Fruit fly (Drosophila melanogaster) whole organism, embryonic: ENCODE measurements around the gene dlg1.
A peak's percentile ranks its signal among the peaks of the same experiment; 100 is the strongest.

Source experiments
- Awh ChIP-seq: fragments of 200-800 bp; sonication (Bioruptor generic); IDR thresholded peaks from 2 replicates; pipeline ENCODE4, ENCODE4 v1.3.6; 2022; ENCODE audit warnings: missing biosample characterization, missing genetic modification characterization
- CG10543 ChIP-seq: fragments of 200-800 bp; sonication (Bioruptor generic); optimal IDR thresholded peaks from 3 replicates; lab custom pipeline; 2017; ENCODE audit warnings: missing biosample characterization, mild to moderate bottlenecking, missing genetic modification characterization, moderate library complexity
- CG11085 ChIP-seq: fragments of 200-800 bp; sonication (Bioruptor generic); IDR thresholded peaks from 2 replicates; pipeline ENCODE4 v1.3.6; 2022; ENCODE audit warnings: missing biosample characterization, missing genetic modification characterization
- CG12155 ChIP-seq: fragments of 200-800 bp; sonication (Bioruptor generic); optimal IDR thresholded peaks from 3 replicates; lab custom pipeline; 2016; ENCODE audit warnings: missing biosample characterization, missing genetic modification characterization
- CG13296 ChIP-seq: fragments of 200-800 bp; sonication (Bioruptor generic); optimal IDR thresholded peaks from 3 replicates; lab custom pipeline; 2018; ENCODE audit warnings: missing biosample characterization, mild to moderate bottlenecking, missing genetic modification characterization
- CG15073 ChIP-seq: fragments of 200-800 bp; sonication (Bioruptor generic); optimal IDR thresholded peaks from 2 replicates; lab custom pipeline; 2016; ENCODE audit warnings: missing biosample characterization, missing genetic modification characterization
- CG15514 ChIP-seq: fragments of 200-800 bp; sonication (Bioruptor generic); optimal IDR thresholded peaks from 3 replicates; lab custom pipeline; 2017; ENCODE audit warnings: missing biosample characterization, missing genetic modification characterization, mild to moderate bottlenecking, moderate library complexity, missing genetic modification reagents
- CG18011 ChIP-seq: fragments of 200-800 bp; sonication (Bioruptor generic); optimal IDR thresholded peaks from 2 replicates; lab custom pipeline; 2017; ENCODE audit warnings: missing biosample characterization, missing genetic modification characterization, mild to moderate bottlenecking, moderate library complexity, missing genotype
- CG30020 ChIP-seq: fragments of 200-800 bp; optimal IDR thresholded peaks from 2 replicates; lab custom pipeline; 2019; ENCODE audit warnings: missing biosample characterization, mild to moderate bottlenecking, missing genetic modification characterization, moderate library complexity
- CG32772 ChIP-seq: fragments of 200-800 bp; sonication (Bioruptor generic); IDR thresholded peaks from 2 replicates; pipeline ENCODE4 v1.3.6; 2022; ENCODE audit warnings: missing biosample characterization, missing genetic modification characterization
- CG33213 ChIP-seq: fragments of 200-800 bp; sonication (Bioruptor generic); optimal IDR thresholded peaks from 3 replicates; lab custom pipeline; 2016; ENCODE audit warnings: missing biosample characterization, missing genetic modification characterization
- CG3847 ChIP-seq: fragments of 200-800 bp; sonication (Bioruptor generic); IDR thresholded peaks from 2 replicates; pipeline ENCODE4 v1.3.6; 2022; ENCODE audit warnings: missing biosample characterization, missing genetic modification characterization
- CG43689 ChIP-seq: fragments of 200-800 bp; sonication (Bioruptor generic); IDR thresholded peaks from 2 replicates; pipeline ENCODE4 v1.3.6; 2022; ENCODE audit warnings: missing biosample characterization, missing genetic modification characterization
- CG4617 ChIP-seq: fragments of 200-800 bp; sonication (Bioruptor generic); optimal IDR thresholded peaks from 3 replicates; lab custom pipeline; 2016; ENCODE audit warnings: missing biosample characterization, missing genetic modification characterization, borderline replicate concordance
- CG4707 ChIP-seq: fragments of 200-800 bp; sonication (Bioruptor generic); optimal IDR thresholded peaks from 2 replicates; lab custom pipeline; 2018; ENCODE audit warnings: missing biosample characterization, mild to moderate bottlenecking, missing genetic modification characterization, moderate library complexity
- CG7271 ChIP-seq: fragments of 200-800 bp; sonication (Bioruptor generic); optimal IDR thresholded peaks from 2 replicates; lab custom pipeline; 2018; ENCODE audit warnings: missing biosample characterization, mild to moderate bottlenecking, missing genetic modification characterization, moderate library complexity
- CG7556 ChIP-seq: fragments of 200-800 bp; sonication (Bioruptor generic); optimal IDR thresholded peaks from 2 replicates; lab custom pipeline; 2017; ENCODE audit warnings: missing biosample characterization, mild to moderate bottlenecking, missing genetic modification characterization
- CG8478 ChIP-seq: fragments of >200 bp; optimal IDR thresholded peaks from 2 replicates; lab custom pipeline; 2018
- CG9215 ChIP-seq: fragments of 200-800 bp; sonication (Bioruptor generic); IDR thresholded peaks from 2 replicates; pipeline ENCODE4 v1.3.6; 2022; ENCODE audit warnings: missing biosample characterization, missing genetic modification characterization
- CG9437 ChIP-seq: fragments of 200-800 bp; sonication (Bioruptor generic); optimal IDR thresholded peaks from 2 replicates; lab custom pipeline; 2018; ENCODE audit warnings: missing biosample characterization, mild to moderate bottlenecking, missing genetic modification characterization
- CG9817 ChIP-seq: fragments of 200-800 bp; sonication (Bioruptor generic); optimal IDR thresholded peaks from 2 replicates; lab custom pipeline; 2018; ENCODE audit warnings: missing biosample characterization, mild to moderate bottlenecking, missing genetic modification characterization, moderate library complexity
- Dll ChIP-seq: fragments of 200-800 bp; sonication (Bioruptor generic); IDR thresholded peaks from 4 replicates; pipeline ENCODE4 v1.3.6; 2022; ENCODE audit warnings: missing biosample characterization, missing genetic modification characterization; ENCODE audit not compliant: partially characterized antibody
- Gug ChIP-seq: fragments of 200-800 bp; sonication (Bioruptor generic); IDR thresholded peaks from 4 replicates; pipeline ENCODE4 v1.3.6; 2022; ENCODE audit warnings: missing biosample characterization, missing genetic modification characterization
- NC2β ChIP-seq: fragments of 200-800 bp; sonication (Bioruptor generic); optimal IDR thresholded peaks from 2 replicates; lab custom pipeline; 2016; ENCODE audit warnings: missing biosample characterization, missing genetic modification characterization
- PHDP ChIP-seq: fragments of 200-800 bp; sonication (Bioruptor generic); optimal IDR thresholded peaks from 3 replicates; lab custom pipeline; 2018; ENCODE audit warnings: missing biosample characterization, mild to moderate bottlenecking, missing genetic modification characterization, moderate library complexity
- Taf1 ChIP-seq: fragments of 200-800 bp; sonication (Bioruptor generic); IDR thresholded peaks from 2 replicates; pipeline ENCODE4 v1.3.6; 2022; ENCODE audit warnings: missing biosample characterization, missing genetic modification characterization
- ase ChIP-seq: fragments of 200-800 bp; sonication (Bioruptor generic); IDR thresholded peaks from 3 replicates; pipeline ENCODE4 v1.3.6; 2022; ENCODE audit warnings: missing biosample characterization, missing genetic modification characterization
- ash1 ChIP-seq: fragments of 200-800 bp; sonication (Bioruptor generic); optimal IDR thresholded peaks from 2 replicates; lab custom pipeline; 2018; ENCODE audit warnings: missing biosample characterization, mild to moderate bottlenecking, missing genetic modification characterization
- bbx ChIP-seq: fragments of 200-800 bp; sonication (Bioruptor generic); IDR thresholded peaks from 2 replicates; pipeline ENCODE4 v1.3.6; 2022; ENCODE audit warnings: missing biosample characterization, missing genetic modification characterization; ENCODE audit not compliant: partially characterized antibody
- bcd ChIP-seq: fragments of 200-800 bp; sonication (Bioruptor generic); optimal IDR thresholded peaks from 2 replicates; lab custom pipeline; 2017; ENCODE audit warnings: missing biosample characterization, mild to moderate bottlenecking, missing genetic modification characterization
- bigmax ChIP-seq: fragments of 200-800 bp; sonication (Bioruptor generic); optimal IDR thresholded peaks from 2 replicates; lab custom pipeline; 2018; ENCODE audit warnings: missing biosample characterization, mild to moderate bottlenecking, missing genetic modification characterization
- br ChIP-seq: fragments of >200 bp; optimal IDR thresholded peaks from 2 replicates; lab custom pipeline; 2017
- bsh ChIP-seq, 2 experiments: fragments of 200-800 bp; sonication (Bioruptor generic); optimal IDR thresholded peaks; 2 replicates each; lab custom pipeline; 2017 to 2018; ENCODE audit warnings: mild to moderate bottlenecking in 2 of 2, missing biosample characterization in 2 of 2, missing genetic modification characterization in 2 of 2, moderate library complexity in 1 of 2
- caup ChIP-seq: fragments of 200-800 bp; sonication (Bioruptor generic); optimal IDR thresholded peaks from 3 replicates; lab custom pipeline; 2017; ENCODE audit warnings: missing biosample characterization, mild to moderate bottlenecking, missing genetic modification characterization, moderate library complexity; ENCODE audit not compliant: severe bottlenecking
- crol ChIP-seq: fragments of 200-800 bp; sonication (Bioruptor generic); IDR thresholded peaks from 2 replicates; pipeline ENCODE4 v1.3.6; 2022; ENCODE audit warnings: missing biosample characterization, missing genetic modification characterization
- da ChIP-seq: fragments of 200-800 bp; sonication (Bioruptor generic); optimal IDR thresholded peaks from 2 replicates; lab custom pipeline; 2016; ENCODE audit warnings: missing biosample characterization, missing genetic modification characterization
- gcm ChIP-seq: fragments of 200-800 bp; sonication (Bioruptor generic); optimal IDR thresholded peaks from 2 replicates; lab custom pipeline; 2019; ENCODE audit warnings: missing biosample characterization, mild to moderate bottlenecking, missing genetic modification characterization, moderate library complexity
- grn ChIP-seq: fragments of 200-800 bp; sonication (Bioruptor generic); optimal IDR thresholded peaks from 3 replicates; lab custom pipeline; 2017; ENCODE audit warnings: missing biosample characterization, missing genetic modification characterization
- lab ChIP-seq: fragments of 200-800 bp; sonication (Bioruptor generic); optimal IDR thresholded peaks from 3 replicates; lab custom pipeline; 2017; ENCODE audit warnings: missing biosample characterization, missing genetic modification characterization, mild to moderate bottlenecking, moderate library complexity, missing genetic modification reagents
- lbe ChIP-seq: fragments of 200-800 bp; sonication (Bioruptor generic); optimal IDR thresholded peaks from 2 replicates; lab custom pipeline; 2016; ENCODE audit warnings: missing biosample characterization, mild to moderate bottlenecking, missing genetic modification characterization
- otp ChIP-seq: fragments of 200-800 bp; sonication (Bioruptor generic); IDR thresholded peaks from 3 replicates; pipeline ENCODE4, ENCODE4 v1.3.6; 2022; ENCODE audit warnings: missing biosample characterization, missing genetic modification characterization
- ro ChIP-seq: fragments of 200-800 bp; sonication (Bioruptor generic); IDR thresholded peaks from 2 replicates; pipeline ENCODE4 v1.3.6; 2022; ENCODE audit warnings: missing biosample characterization, missing genetic modification characterization
- sna ChIP-seq: fragments of 200-800 bp; sonication (Bioruptor generic); IDR thresholded peaks from 2 replicates; pipeline ENCODE4 v1.3.6; 2022; ENCODE audit warnings: missing biosample characterization, missing genetic modification characterization; ENCODE audit not compliant: partially characterized antibody
- tin ChIP-seq: fragments of 200-800 bp; sonication (Bioruptor generic); optimal IDR thresholded peaks from 3 replicates; lab custom pipeline; 2016; ENCODE audit warnings: missing biosample characterization, missing genetic modification characterization
- tll ChIP-seq, 2 experiments: fragments of 200-800 bp in 1 of 2; fragments of >200 bp in 1 of 2; sonication (Bioruptor generic) in 1 of 2; optimal IDR thresholded peaks; 2 replicates each; lab custom pipeline; 2017 to 2019; ENCODE audit warnings: missing biosample characterization in 2 of 2, missing genetic modification characterization in 2 of 2, mild to moderate bottlenecking in 1 of 2, moderate library complexity in 1 of 2
- trem ChIP-seq: fragments of 200-800 bp; optimal IDR thresholded peaks from 3 replicates; lab custom pipeline; 2019; ENCODE audit warnings: missing biosample characterization, mild to moderate bottlenecking, missing genetic modification characterization, moderate library complexity
- vfl ChIP-seq: fragments of 200-800 bp; sonication (Bioruptor generic); optimal IDR thresholded peaks from 2 replicates; lab custom pipeline; 2016; ENCODE audit warnings: missing biosample characterization, missing genetic modification characterization
- vnd ChIP-seq: fragments of 200-800 bp; sonication (Bioruptor generic); IDR thresholded peaks from 3 replicates; pipeline ENCODE4 v1.3.6; 2022; ENCODE audit warnings: missing biosample characterization, missing genetic modification characterization; ENCODE audit not compliant: partially characterized antibody
- wdn ChIP-seq: fragments of 200-800 bp; sonication (Bioruptor generic); IDR thresholded peaks from 2 replicates; pipeline ENCODE4 v1.3.6; 2022; ENCODE audit warnings: missing biosample characterization, missing genetic modification characterization

Gene dlg1

DNA sequence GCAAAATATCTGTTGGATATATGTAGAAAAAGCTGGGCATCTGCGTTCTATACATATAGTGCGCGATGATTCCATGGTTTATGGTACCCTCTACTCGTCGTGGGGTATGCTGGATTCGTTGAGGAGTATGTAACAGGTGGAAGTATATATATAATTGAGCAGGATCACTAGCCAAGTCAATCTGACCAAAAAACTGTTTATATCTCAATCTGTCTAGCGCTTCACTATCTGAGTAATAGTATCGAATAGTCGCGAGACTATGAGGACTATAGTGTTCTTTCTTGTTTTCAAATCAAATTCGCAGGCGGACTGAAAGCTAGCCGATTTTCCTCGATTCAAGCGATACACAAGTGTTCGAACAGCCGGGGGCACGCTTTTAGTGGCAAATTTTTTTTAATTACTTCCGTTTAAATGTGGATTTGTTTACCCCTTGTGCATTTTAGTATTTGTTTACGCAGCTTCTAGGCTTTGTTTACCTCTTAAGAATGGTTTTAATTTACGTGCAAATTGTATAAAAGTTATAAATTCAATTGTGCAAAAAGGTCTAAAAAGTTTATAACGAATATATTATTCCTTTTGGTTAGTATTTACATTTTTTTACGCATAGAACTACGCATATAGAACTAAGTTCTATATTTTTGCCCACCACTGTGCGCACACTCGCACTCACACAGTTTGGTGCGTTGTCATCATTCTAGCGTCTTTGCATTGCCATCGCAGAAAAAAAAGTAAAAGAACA, 21.3 kb downstream of the dlg1 start (continued):
- TF ChIP-seq CG4707 (GFP tag; lab: Kevin White, UChicago) (peak; percentile 42), CG10543 (GFP tag; lab: Kevin White, UChicago) (peak; percentile 26), CG9437 (GFP tag; lab: Kevin White, UChicago) (peak; percentile 62), crol (peak; percentile 41), vfl (GFP tag; lab: Kevin White, UChicago) (peak; percentile 58), Awh (GFP tag; lab: Robert Waterston, UW) (peak; percentile 83), CG15073 (GFP tag; lab: Kevin White, UChicago) (peak; percentile 69), CG3847 (GFP tag; lab: Robert Waterston, UW) (peak; percentile 79), lbe (no peak), CG12155 (peak; percentile 74), PHDP (tag; lab: Kevin White, UChicago) (peak; percentile 77), sna (GFP tag; lab: Robert Waterston, UW) (no peak), CG32772 (GFP tag; lab: Robert Waterston, UW) (peak; percentile 85), tll (GFP tag; optimal IDR thresholded peaks at IDR 0.05; lab: Kevin White, UChicago) (no peak), CG8478 (lab: Kevin White, UChicago) (no peak), CG9817 (tag; lab: Kevin White, UChicago) (peak; percentile 78), CG33213 (GFP tag; lab: Kevin White, UChicago) (peak; percentile 56), NC2β (GFP tag; lab: Kevin White, UChicago) (peak; percentile 72), otp (GFP tag; lab: Robert Waterston, UW) (peak; percentile 59; the same call in 2 of the 3 replicates), CG4617 (GFP tag; lab: Kevin White, UChicago) (peak; percentile 55), wdn (GFP tag; lab: Robert Waterston, UW) (peak; percentile 80), da (GFP tag; lab: Kevin White, UChicago) (peak; percentile 50), bcd (GFP tag; lab: Kevin White, UChicago) (peak; percentile 77), CG30020 (tag; lab: Kevin White, UChicago) (no peak), bigmax (no peak), CG11085 (GFP tag; lab: Robert Waterston, UW) (peak; percentile 70), grn (GFP tag; lab: Kevin White, UChicago) (no peak), caup (peak; percentile 77), CG7271 (no peak), br (lab: Kevin White, UChicago) (no peak), Taf1 (GFP tag; lab: Robert Waterston, UW) (peak; percentile 81), CG18011 (GFP tag; lab: Kevin White, UChicago) (peak; percentile 36), CG13296 (GFP tag; lab: Kevin White, UChicago) (peak; percentile 75), ash1 (GFP tag; lab: Kevin White, UChicago) (peak; percentile 39), CG15514 (GFP tag; lab: Kevin White, UChicago) (peak; percentile 67), ro (peak; percentile 71), lab (GFP tag; lab: Kevin White, UChicago) (peak; percentile 88), Gug (peak; percentile 79), gcm (GFP tag; lab: Kevin White, UChicago) (peak; percentile 37), bbx (GFP tag; lab: Robert Waterston, UW) (no peak), tin (GFP tag; lab: Kevin White, UChicago) (peak; percentile 49), CG7556 (GFP tag; lab: Kevin White, UChicago) (peak; percentile 74), ase (GFP tag; lab: Robert Waterston, UW) (peak; percentile 83; the same call in 2 of the 3 replicates), trem (peak; percentile 12), bsh (GFP tag; optimal IDR thresholded peaks at IDR 0.05; lab: Kevin White, UChicago) (peak; percentile 62 to 65), CG9215 (GFP tag; lab: Robert Waterston, UW) (peak; percentile 68), Dll (GFP tag; lab: Robert Waterston, UW) (no peak), vnd (GFP tag; lab: Robert Waterston, UW) (no peak), CG43689 (0 out of 2 replicates have a peak, but pooled peaks have one; percentile 47)
